Fruit fly (Drosophila melanogaster) whole organism, embryonic: ENCODE data around the gene CG14966.

Source experiments
- Awh ChIP-seq: fragments of 200-800 bp; sonication (Bioruptor generic); IDR thresholded peaks from 2 replicates; pipeline ENCODE4, ENCODE4 v1.3.6; 2022; ENCODE audit warnings: missing biosample characterization, missing genetic modification characterization
- CG10979 ChIP-seq: fragments of 200-800 bp; sonication (Bioruptor generic); optimal IDR thresholded peaks from 2 replicates; lab custom pipeline; 2018; ENCODE audit warnings: missing biosample characterization, mild to moderate bottlenecking, missing genetic modification characterization, moderate library complexity
- CG11695 ChIP-seq: fragments of 200-800 bp; sonication (Bioruptor generic); IDR thresholded peaks from 3 replicates; pipeline ENCODE4 v1.3.6; 2022; ENCODE audit warnings: missing biosample characterization, missing genetic modification characterization
- CG13296 ChIP-seq: fragments of 200-800 bp; sonication (Bioruptor generic); optimal IDR thresholded peaks from 3 replicates; lab custom pipeline; 2018; ENCODE audit warnings: missing biosample characterization, mild to moderate bottlenecking, missing genetic modification characterization
- CG14710 ChIP-seq: fragments of 200-800 bp; sonication (Bioruptor generic); optimal IDR thresholded peaks from 3 replicates; lab custom pipeline; 2019; ENCODE audit warnings: missing biosample characterization, mild to moderate bottlenecking, missing genetic modification characterization, moderate library complexity
- CG17328 ChIP-seq: fragments of 200-800 bp; sonication (Bioruptor generic); IDR thresholded peaks from 2 replicates; pipeline ENCODE4 v1.3.6; 2022; ENCODE audit warnings: missing biosample characterization, missing genetic modification characterization
- CG17385 ChIP-seq: fragments of 200-800 bp; sonication (Bioruptor generic); optimal IDR thresholded peaks from 3 replicates; lab custom pipeline; 2018; ENCODE audit warnings: missing biosample characterization, mild to moderate bottlenecking, missing genetic modification characterization
- CG18262 ChIP-seq: fragments of 200-800 bp; optimal IDR thresholded peaks from 3 replicates; lab custom pipeline; 2019; ENCODE audit warnings: missing biosample characterization, mild to moderate bottlenecking, missing genetic modification characterization, moderate library complexity
- CG30020 ChIP-seq: fragments of 200-800 bp; optimal IDR thresholded peaks from 2 replicates; lab custom pipeline; 2019; ENCODE audit warnings: missing biosample characterization, mild to moderate bottlenecking, missing genetic modification characterization, moderate library complexity
- CG5245 ChIP-seq: fragments of 200-800 bp; sonication (Bioruptor generic); optimal IDR thresholded peaks from 3 replicates; lab custom pipeline; 2016; ENCODE audit warnings: missing biosample characterization, missing genetic modification characterization
- CG6175 ChIP-seq: fragments of 200-800 bp; sonication (Bioruptor generic); IDR thresholded peaks from 3 replicates; pipeline ENCODE4 v1.3.6; 2022; ENCODE audit warnings: missing biosample characterization, missing genetic modification characterization
- CG6272 ChIP-seq: fragments of 200-800 bp; sonication (Bioruptor generic); IDR thresholded peaks from 2 replicates; pipeline ENCODE4 v1.3.6; 2022; ENCODE audit warnings: missing biosample characterization, missing genetic modification characterization
- CG7839 ChIP-seq: fragments of 200-800 bp; sonication (Bioruptor generic); optimal IDR thresholded peaks from 3 replicates; lab custom pipeline; 2018; ENCODE audit warnings: missing biosample characterization, mild to moderate bottlenecking, missing genetic modification characterization, moderate library complexity
- CG9437 ChIP-seq: fragments of 200-800 bp; sonication (Bioruptor generic); optimal IDR thresholded peaks from 2 replicates; lab custom pipeline; 2018; ENCODE audit warnings: missing biosample characterization, mild to moderate bottlenecking, missing genetic modification characterization
- CHES-1-like ChIP-seq: fragments of 200-800 bp; sonication (Bioruptor generic); optimal IDR thresholded peaks from 2 replicates; lab custom pipeline; 2016; ENCODE audit warnings: missing biosample characterization, missing genetic modification characterization
- D ChIP-seq, 2 experiments: fragments of 200-800 bp in 1 of 2; fragments of >200 bp in 1 of 2; sonication (Bioruptor generic) in 1 of 2; optimal IDR thresholded peaks; 2 replicates in 1 of 2; 3 replicates in 1 of 2; lab custom pipeline; 2017; ENCODE audit warnings: mild to moderate bottlenecking in 1 of 2, missing biosample characterization in 1 of 2, missing genetic modification characterization in 1 of 2, missing genetic modification reagents in 1 of 2
- Dref ChIP-seq: fragments of 200-800 bp; sonication (Bioruptor generic); IDR thresholded peaks from 2 replicates; pipeline ENCODE4 v1.3.6; 2022; ENCODE audit warnings: missing biosample characterization, missing genetic modification characterization
- Elba2 ChIP-seq: fragments of 200-800 bp; sonication (Bioruptor generic); optimal IDR thresholded peaks from 3 replicates; lab custom pipeline; 2016; ENCODE audit warnings: missing biosample characterization, missing genetic modification characterization
- GATAe ChIP-seq: fragments of 200-800 bp; sonication (Bioruptor generic); conservative IDR thresholded peaks from 2 replicates; pipeline ENCODE4 v1.3.6; 2022; ENCODE audit warnings: missing biosample characterization, missing genetic modification characterization
- H2.0 ChIP-seq: fragments of 200-800 bp; sonication (Bioruptor generic); IDR thresholded peaks from 2 replicates; pipeline ENCODE4 v1.3.6; 2022; ENCODE audit warnings: missing biosample characterization, missing genetic modification characterization
- Hand ChIP-seq: fragments of 200-800 bp; sonication (Bioruptor generic); optimal IDR thresholded peaks from 2 replicates; lab custom pipeline; 2017; ENCODE audit warnings: mild to moderate bottlenecking, missing biosample characterization, missing genetic modification reagents, missing genetic modification characterization
- Hr78 ChIP-seq, 2 experiments: fragments of 200-800 bp in 1 of 2; fragments of >200 bp in 1 of 2; sonication (Bioruptor generic) in 1 of 2; optimal IDR thresholded peaks; 2 replicates each; lab custom pipeline; 2017 to 2019; ENCODE audit warnings: missing biosample characterization in 2 of 2, missing genetic modification characterization in 2 of 2, mild to moderate bottlenecking in 1 of 2, moderate library complexity in 1 of 2
- NfI ChIP-seq: fragments of 200-800 bp; sonication (Bioruptor generic); optimal IDR thresholded peaks from 3 replicates; lab custom pipeline; 2018; ENCODE audit warnings: missing biosample characterization, mild to moderate bottlenecking, missing genetic modification characterization, moderate library complexity
- Optix ChIP-seq: fragments of 200-800 bp; sonication (Bioruptor generic); IDR thresholded peaks from 3 replicates; pipeline ENCODE4 v1.3.6; 2022; ENCODE audit warnings: missing biosample characterization, missing genetic modification characterization
- Ptx1 ChIP-seq: fragments of 200-800 bp; sonication (Bioruptor generic); IDR thresholded peaks from 2 replicates; pipeline ENCODE4 v1.3.6; 2022; ENCODE audit warnings: missing biosample characterization, missing genetic modification characterization
- Spps ChIP-seq: fragments of 200-800 bp; sonication (Bioruptor generic); optimal IDR thresholded peaks from 2 replicates; lab custom pipeline; 2018; ENCODE audit warnings: missing biosample characterization, mild to moderate bottlenecking, missing genetic modification characterization
- al ChIP-seq: fragments of 200-800 bp; sonication (Bioruptor generic); IDR thresholded peaks from 2 replicates; pipeline ENCODE4 v1.3.6; 2022; ENCODE audit warnings: missing biosample characterization, missing genetic modification characterization
- ap ChIP-seq: fragments of 200-800 bp; sonication (Bioruptor generic); IDR thresholded peaks from 2 replicates; pipeline ENCODE4 v1.3.6; 2022; ENCODE audit warnings: missing biosample characterization, missing genetic modification characterization
- crol ChIP-seq: fragments of 200-800 bp; sonication (Bioruptor generic); IDR thresholded peaks from 2 replicates; pipeline ENCODE4 v1.3.6; 2022; ENCODE audit warnings: missing biosample characterization, missing genetic modification characterization
- emc ChIP-seq: fragments of 200-800 bp; sonication (Bioruptor generic); optimal IDR thresholded peaks from 2 replicates; lab custom pipeline; 2016; ENCODE audit warnings: missing biosample characterization, missing genetic modification characterization
- esg ChIP-seq: fragments of 200-800 bp; sonication (Bioruptor generic); conservative IDR thresholded peaks from 2 replicates; pipeline ENCODE4 v1.3.6; 2022; ENCODE audit warnings: missing biosample characterization, missing genetic modification characterization
- fd3F ChIP-seq: fragments of 200-800 bp; sonication (Bioruptor generic); optimal IDR thresholded peaks from 2 replicates; lab custom pipeline; 2018; ENCODE audit warnings: missing biosample characterization, mild to moderate bottlenecking, missing genetic modification characterization, moderate library complexity
- gcm ChIP-seq: fragments of 200-800 bp; sonication (Bioruptor generic); optimal IDR thresholded peaks from 2 replicates; lab custom pipeline; 2019; ENCODE audit warnings: missing biosample characterization, mild to moderate bottlenecking, missing genetic modification characterization, moderate library complexity
- gfzf ChIP-seq: fragments of 200-800 bp; sonication (Bioruptor generic); optimal IDR thresholded peaks from 2 replicates; lab custom pipeline; 2016; ENCODE audit warnings: missing biosample characterization, mild to moderate bottlenecking, missing genetic modification characterization, moderate library complexity
- grn ChIP-seq: fragments of 200-800 bp; sonication (Bioruptor generic); optimal IDR thresholded peaks from 3 replicates; lab custom pipeline; 2017; ENCODE audit warnings: missing biosample characterization, missing genetic modification characterization
- hbn ChIP-seq: fragments of 200-800 bp; sonication (Bioruptor generic); IDR thresholded peaks from 2 replicates; pipeline ENCODE4 v1.3.6; 2022; ENCODE audit warnings: missing biosample characterization, missing genetic modification characterization; ENCODE audit not compliant: partially characterized antibody
- her ChIP-seq: fragments of 200-800 bp; sonication (Bioruptor generic); optimal IDR thresholded peaks from 2 replicates; lab custom pipeline; 2016; ENCODE audit warnings: missing biosample characterization, missing genetic modification characterization
- jumu ChIP-seq: fragments of 200-800 bp; sonication (Bioruptor generic); optimal IDR thresholded peaks from 3 replicates; lab custom pipeline; 2016; ENCODE audit warnings: missing biosample characterization, missing genetic modification characterization
- lab ChIP-seq: fragments of 200-800 bp; sonication (Bioruptor generic); optimal IDR thresholded peaks from 3 replicates; lab custom pipeline; 2017; ENCODE audit warnings: missing biosample characterization, missing genetic modification characterization, mild to moderate bottlenecking, moderate library complexity, missing genetic modification reagents
- lbe ChIP-seq: fragments of 200-800 bp; sonication (Bioruptor generic); optimal IDR thresholded peaks from 2 replicates; lab custom pipeline; 2016; ENCODE audit warnings: missing biosample characterization, mild to moderate bottlenecking, missing genetic modification characterization
- lilli ChIP-seq: fragments of 200-800 bp; sonication (Bioruptor generic); optimal IDR thresholded peaks from 3 replicates; lab custom pipeline; 2016; ENCODE audit warnings: missing biosample characterization, missing genetic modification characterization
- mam ChIP-seq: fragments of 200-800 bp; sonication (Bioruptor generic); optimal IDR thresholded peaks from 3 replicates; lab custom pipeline; 2016; ENCODE audit warnings: missing biosample characterization, missing genetic modification characterization
- nerfin-1 ChIP-seq: fragments of 200-800 bp; sonication (Bioruptor generic); optimal IDR thresholded peaks from 3 replicates; lab custom pipeline; 2019; ENCODE audit warnings: missing biosample characterization, mild to moderate bottlenecking, missing genetic modification characterization, moderate library complexity
- nerfin-2 ChIP-seq: fragments of 200-800 bp; sonication (Bioruptor generic); IDR thresholded peaks from 2 replicates; pipeline ENCODE4 v1.3.6; 2022; ENCODE audit warnings: missing biosample characterization, missing genetic modification characterization; ENCODE audit not compliant: partially characterized antibody
- nmo ChIP-seq: fragments of 200-800 bp; sonication (Bioruptor generic); optimal IDR thresholded peaks from 2 replicates; lab custom pipeline; 2018; ENCODE audit warnings: missing biosample characterization, mild to moderate bottlenecking, missing genetic modification characterization, moderate library complexity
- shn ChIP-seq: fragments of 200-800 bp; sonication (Bioruptor generic); optimal IDR thresholded peaks from 3 replicates; lab custom pipeline; 2016; ENCODE audit warnings: missing biosample characterization, missing genetic modification characterization
- stc ChIP-seq: fragments of 200-800 bp; sonication (Bioruptor generic); IDR thresholded peaks from 2 replicates; pipeline ENCODE4 v1.3.6; 2022; ENCODE audit warnings: missing biosample characterization, missing genetic modification characterization
- wor ChIP-seq: fragments of 200-800 bp; sonication (Bioruptor generic); IDR thresholded peaks from 2 replicates; pipeline ENCODE4 v1.3.6; 2022; ENCODE audit warnings: missing biosample characterization, missing genetic modification characterization

CG14966 gene

dm6 chr3L:3222643-3223389, 25.4 kb upstream of the CG14966 start, which contains the start of the genes RpL28 and eIF1 (continued):
- TF ChIP-seq CG10979 (tag; lab: Kevin White, UChicago), result peak; percentile 71
- TF ChIP-seq Optix (GFP tag; lab: Robert Waterston, UW), result peak; percentile 81
- TF ChIP-seq lilli (GFP tag; lab: Kevin White, UChicago), result peak; percentile 91
- TF ChIP-seq nerfin-2 (GFP tag; lab: Robert Waterston, UW), result peak; percentile 51
- peak; percentile 72 for TF ChIP-seq Dref
- peak; percentile 83; the same call in 2 of the 3 replicates for TF ChIP-seq CG6175
- peak; percentile 85 for TF ChIP-seq her
- peak; percentile 75 for TF ChIP-seq gcm (GFP tag; lab: Kevin White, UChicago)
- TF ChIP-seq CG14710 (tag; lab: Kevin White, UChicago), result peak; percentile 95
- TF ChIP-seq CG17385 (GFP tag; lab: Kevin White, UChicago), result peak; percentile 91
- peak; percentile 92 for TF ChIP-seq shn (GFP tag; lab: Kevin White, UChicago)
- TF ChIP-seq crol (GFP tag; lab: Robert Waterston, UW), result peak; percentile 36; the same call in 1 of the 2 replicates
- peak; percentile 76 for TF ChIP-seq CG6272 (GFP tag; lab: Robert Waterston, UW)
- TF ChIP-seq mam (GFP tag; lab: Kevin White, UChicago), result peak; percentile 82
- TF ChIP-seq CG13296 (GFP tag; lab: Kevin White, UChicago), result peak; percentile 91
- no peak for TF ChIP-seq D (optimal IDR thresholded peaks at IDR 0.05; lab: Kevin White, UChicago)
- TF ChIP-seq D (GFP tag; optimal IDR thresholded peaks at IDR 0.05; lab: Kevin White, UChicago), result peak; percentile 90
- peak; percentile 84 for TF ChIP-seq CG7839
- TF ChIP-seq Hand, result peak; percentile 81
- TF ChIP-seq GATAe (GFP tag; lab: Robert Waterston, UW), result peak; percentile 56
- peak; percentile 86 for TF ChIP-seq lbe (GFP tag; lab: Kevin White, UChicago)
- TF ChIP-seq grn, result peak; percentile 83
- TF ChIP-seq wor, result peak; percentile 63
- peak; percentile 83 for TF ChIP-seq CG5245 (GFP tag; lab: Kevin White, UChicago)
- TF ChIP-seq NfI (GFP tag; lab: Kevin White, UChicago), result peak; percentile 98
- peak; percentile 63; the same call in 2 of the 3 replicates for TF ChIP-seq CG11695
- peak; percentile 84 for TF ChIP-seq jumu
- TF ChIP-seq Awh (GFP tag; lab: Robert Waterston, UW), result peak; percentile 86
- TF ChIP-seq hbn (GFP tag; lab: Robert Waterston, UW), result peak; percentile 64
- TF ChIP-seq CG30020 (tag; lab: Kevin White, UChicago), result peak; percentile 85
- peak; percentile 67 for TF ChIP-seq al
- TF ChIP-seq esg, result peak; percentile 66
- peak; percentile 91 for TF ChIP-seq CG17328 (GFP tag; lab: Robert Waterston, UW)
- peak; percentile 90 for TF ChIP-seq nmo
- TF ChIP-seq nerfin-1 (tag; lab: Kevin White, UChicago), result peak; percentile 85
- TF ChIP-seq stc (GFP tag; lab: Robert Waterston, UW), result peak; percentile 79
- peak; percentile 87 for TF ChIP-seq fd3F
- TF ChIP-seq Ptx1 (GFP tag; lab: Robert Waterston, UW), result peak; percentile 86
- TF ChIP-seq emc (GFP tag; lab: Kevin White, UChicago), result peak; percentile 90
- TF ChIP-seq CG18262, result peak; percentile 83
- peak; percentile 86 for TF ChIP-seq CG9437
- TF ChIP-seq Hr78 (GFP tag; optimal IDR thresholded peaks at IDR 0.05; lab: Kevin White, UChicago), result peak in 1 of 2 experiments; percentile 43
- TF ChIP-seq Elba2 (GFP tag; lab: Kevin White, UChicago), result peak; percentile 62
- TF ChIP-seq lab, result peak; percentile 60
- peak; percentile 31 for TF ChIP-seq gfzf (GFP tag; lab: Kevin White, UChicago)
- TF ChIP-seq CHES-1-like (GFP tag; lab: Kevin White, UChicago), result peak; percentile 91
- TF ChIP-seq ap (GFP tag; lab: Robert Waterston, UW), result peak; percentile 84
- peak; percentile 36 for TF ChIP-seq Spps
- TF ChIP-seq H2.0 (GFP tag; lab: Robert Waterston, UW), result peak; percentile 77
